Worm (Caenorhabditis elegans): ENCODE data around the gene dyrb-1.

dyrb-1 gene

ce11 chrII:9097302-9097701, 9.6 kb downstream of the dyrb-1 start:
- TF ChIP-seq unc-62 (GFP tag; optimal IDR thresholded peaks at IDR 0.05) = no peak

- no peak for TF ChIP-seq unc-62 (GFP tag; optimal IDR thresholded peaks at IDR 0.05)
These were observed 12.6 kb downstream of the dyrb-1 start for ce11 chrII:9094247-9094790.

DNA sequence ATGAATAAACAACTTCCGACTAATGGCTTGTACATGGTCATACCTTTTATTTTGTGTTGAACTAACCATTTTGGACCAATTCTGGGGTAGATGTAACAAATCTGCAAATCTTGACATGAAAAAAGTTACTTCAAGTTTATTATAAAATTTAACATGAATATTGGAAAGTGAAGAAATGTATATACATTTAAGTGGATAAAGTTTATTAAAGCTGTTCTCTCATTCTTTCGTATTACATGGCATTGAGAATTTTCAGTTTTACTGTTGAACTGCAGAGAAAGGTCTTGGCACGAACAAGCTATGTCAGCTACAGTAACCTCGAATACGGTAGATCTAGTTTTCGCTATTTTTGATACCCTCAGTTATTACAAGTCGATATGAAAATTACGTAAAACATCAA, 13.4 kb downstream of the dyrb-1 start, which contains the start of gene C07H4.1:
C07H4.1 (minus strand) TSS at position 101 of the 400 bp plus-strand sequence.
- TF ChIP-seq unc-62 (GFP tag; optimal IDR thresholded peaks at IDR 0.05) = no peak

DNA sequence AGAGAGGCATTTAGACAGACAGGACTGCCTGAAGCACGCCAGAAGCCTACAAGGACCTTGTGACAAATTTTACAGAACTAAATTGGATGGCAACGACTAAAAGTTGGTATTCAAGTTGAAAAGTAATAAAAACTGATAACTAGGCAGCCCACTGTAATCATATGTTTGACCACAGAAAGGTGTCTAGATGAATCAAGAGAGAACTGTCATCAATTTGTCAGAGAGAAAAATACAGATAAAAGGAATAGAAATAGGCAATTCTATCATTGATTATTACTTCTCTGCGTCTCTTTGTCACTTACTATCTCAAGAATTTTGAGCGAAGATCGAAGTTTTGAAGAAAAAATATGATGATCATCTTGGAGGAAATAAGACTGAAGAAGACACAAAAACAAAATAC, 14.0 kb downstream of the dyrb-1 start:
- no peak for TF ChIP-seq unc-62 (GFP tag; optimal IDR thresholded peaks at IDR 0.05)

ce11 chrII:9086308-9086707, 20.6 kb downstream of the dyrb-1 start, which contains the start of gene hlh-3:
Gene hlh-3 (plus strand): TSS chrII:9086608.
- TF ChIP-seq unc-62 (GFP tag; optimal IDR thresholded peaks at IDR 0.05) = no peak

- no peak for TF ChIP-seq unc-62 (GFP tag; optimal IDR thresholded peaks at IDR 0.05)
These were observed 23.9 kb downstream of the dyrb-1 start, which contains the start of gene sysm-1 for ce11 chrII:9083093-9083492. Gene sysm-1 (minus strand): TSS chrII:9083193.

ce11 chrII:9078351-9078750, 28.6 kb downstream of the dyrb-1 start:
- TF ChIP-seq unc-62 (GFP tag; optimal IDR thresholded peaks at IDR 0.05) = no peak

- no peak for TF ChIP-seq unc-62 (GFP tag; optimal IDR thresholded peaks at IDR 0.05)
These were observed 30.7 kb downstream of the dyrb-1 start for ce11 chrII:9076098-9076879.

DNA sequence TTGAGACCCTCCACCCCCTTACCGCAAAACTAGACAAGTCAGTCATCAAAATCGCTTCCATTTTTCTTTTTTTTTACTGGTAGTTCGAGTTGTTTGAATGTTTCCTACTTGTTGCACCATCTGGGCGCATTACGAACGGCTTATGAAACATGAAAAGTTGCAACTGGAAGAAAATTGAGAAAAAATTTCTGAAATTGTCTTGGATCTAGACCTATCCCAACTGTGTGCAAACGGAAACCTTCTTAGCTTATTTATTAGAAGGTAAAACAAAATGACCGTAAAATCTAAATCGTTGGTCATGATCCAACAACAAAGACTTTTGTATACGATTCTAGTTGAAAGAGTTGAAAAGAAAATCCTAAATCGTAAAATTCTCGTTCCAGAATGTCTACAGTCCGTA, 32.5 kb downstream of the dyrb-1 start:
- TF ChIP-seq unc-62 (GFP tag; optimal IDR thresholded peaks at IDR 0.05) = no peak

DNA sequence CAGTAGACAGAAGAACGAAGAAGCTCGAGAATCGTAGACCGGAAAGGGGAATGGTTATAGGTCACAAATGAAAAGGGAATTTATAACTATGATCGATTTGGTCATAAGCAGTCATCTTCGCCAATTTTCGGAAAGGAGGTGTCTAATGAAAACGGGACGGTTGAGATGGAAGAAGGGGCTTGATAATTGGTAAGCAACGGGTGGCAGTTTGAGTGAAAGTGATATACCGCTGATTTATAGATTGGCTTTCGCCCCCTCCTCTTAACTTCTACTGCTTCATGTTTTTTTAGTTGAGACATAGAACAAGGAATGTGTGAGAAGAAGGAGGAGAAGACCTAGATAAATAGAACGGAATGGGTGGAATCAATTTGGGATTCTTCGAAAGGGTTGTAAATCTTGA, 34.2 kb downstream of the dyrb-1 start:
- no peak for TF ChIP-seq unc-62 (GFP tag; optimal IDR thresholded peaks at IDR 0.05)

DNA sequence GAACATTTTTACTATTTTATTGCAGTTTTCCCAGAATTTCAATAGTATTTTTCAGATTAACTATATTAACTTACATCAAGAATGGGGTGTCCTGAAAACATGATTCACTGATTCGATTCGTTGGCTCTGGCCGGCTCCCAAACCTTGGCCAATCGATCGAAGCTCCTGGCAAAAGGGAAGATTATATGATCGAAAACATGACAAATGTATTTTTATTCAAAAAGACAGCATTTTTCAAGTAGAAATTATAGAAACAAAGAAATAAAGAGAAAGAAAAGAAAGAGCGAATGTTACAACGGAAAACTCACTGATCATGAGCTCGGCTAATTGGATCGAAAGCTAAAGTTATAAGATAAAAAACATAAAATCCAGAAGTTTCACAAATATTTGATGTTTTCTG, 36.2 kb downstream of the dyrb-1 start, which contains the start of gene T24B8.4:
T24B8.4 (minus strand) TSS at position 101 of the 400 bp plus-strand sequence.
- TF ChIP-seq unc-62 (GFP tag; optimal IDR thresholded peaks at IDR 0.05) = no peak

DNA sequence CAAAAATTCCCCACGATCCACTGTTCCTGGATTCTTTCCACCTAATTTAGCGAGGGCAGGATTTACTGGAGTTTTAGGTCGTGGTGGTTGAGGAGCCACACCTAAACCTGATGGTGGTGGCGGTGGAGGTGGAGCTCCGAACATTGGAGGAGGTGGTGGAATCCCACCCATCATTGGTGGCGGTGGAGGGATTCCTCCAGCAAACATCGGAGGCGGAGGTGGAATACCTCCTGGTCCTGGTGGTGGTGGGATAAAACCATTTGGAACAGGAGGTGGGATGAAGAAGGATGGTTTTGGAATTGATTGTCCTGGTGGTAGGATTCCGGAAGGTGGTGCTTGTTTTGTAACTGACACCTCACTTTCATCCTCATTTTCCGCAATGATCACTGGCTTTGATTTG, 37.1 kb downstream of the dyrb-1 start:
- no peak for TF ChIP-seq unc-62 (GFP tag; optimal IDR thresholded peaks at IDR 0.05)

DNA sequence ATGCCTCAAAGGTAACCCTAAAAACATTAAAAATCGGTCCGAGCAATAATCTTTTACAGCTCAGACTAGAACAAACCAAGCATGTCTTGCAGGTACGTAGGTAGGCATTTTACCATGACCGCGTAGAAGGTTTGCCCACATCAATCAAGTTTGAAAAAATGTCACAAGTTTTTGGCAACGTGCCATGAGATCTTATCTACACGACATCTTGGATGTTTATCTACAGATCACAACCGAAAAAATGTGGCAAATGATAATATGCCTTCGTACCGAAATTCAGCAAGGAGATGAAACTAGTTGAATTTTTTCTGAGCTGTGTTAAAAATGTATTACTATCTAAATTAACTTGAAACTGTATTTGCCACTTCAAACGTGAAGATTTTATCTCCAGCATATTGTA, 42.5 kb downstream of the dyrb-1 start:
- TF ChIP-seq unc-62 (GFP tag; optimal IDR thresholded peaks at IDR 0.05) = no peak

DNA sequence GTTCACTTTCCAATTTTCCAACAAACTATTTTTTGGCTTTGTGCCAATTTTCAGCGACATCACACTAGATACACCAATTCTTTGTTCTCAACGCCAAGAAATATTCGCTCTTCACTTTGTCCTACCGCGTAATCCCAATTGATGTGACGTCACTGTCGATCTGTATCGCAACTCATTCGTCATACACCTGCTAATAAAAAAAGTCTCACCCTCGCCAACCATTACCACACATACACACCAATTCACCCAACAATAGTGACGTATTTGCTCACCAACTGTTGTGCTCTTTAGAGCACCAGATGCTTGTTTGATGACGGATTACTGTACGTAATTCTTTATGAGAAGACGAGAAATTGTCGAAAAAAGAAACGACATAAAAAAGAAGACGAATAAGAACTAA, 43.6 kb downstream of the dyrb-1 start:
- TF ChIP-seq unc-62 (GFP tag; optimal IDR thresholded peaks at IDR 0.05) = no peak

ce11 chrII:9062261-9062948, 44.5 kb downstream of the dyrb-1 start:
- TF ChIP-seq unc-62 (GFP tag; optimal IDR thresholded peaks at IDR 0.05) = no peak

- no peak for TF ChIP-seq unc-62 (GFP tag; optimal IDR thresholded peaks at IDR 0.05)
These were observed 45.3 kb downstream of the dyrb-1 start for ce11 chrII:9061557-9062183.
